Worm (Caenorhabditis elegans) whole organism, mixed stage, embryonic: ENCODE measurements around the gene gpx-3.

ENCODE experiments used
- M03D4.4 ChIP-seq: sonication (generic microtip); optimal IDR thresholded peaks from 2 replicates; lab custom pipeline; 2017; ENCODE audit warnings: mild to moderate bottlenecking, missing genetic modification characterization, missing compliant biosample characterization
- ceh-83 ChIP-seq: fragments of 200-800 bp; sonication (Bioruptor generic); optimal IDR thresholded peaks from 2 replicates; lab custom pipeline; 2018; ENCODE audit warnings: mild to moderate bottlenecking, missing genetic modification characterization, missing compliant biosample characterization
- ces-1 ChIP-seq: fragments of 150-350 bp; optimal IDR thresholded peaks from 2 replicates; lab custom pipeline; 2014; ENCODE audit warnings: missing biosample characterization, missing genetic modification reagents, missing genetic modification characterization
- hlh-1 ChIP-seq: fragments of 150-350 bp; optimal IDR thresholded peaks from 2 replicates; lab custom pipeline; 2014; ENCODE audit warnings: missing biosample characterization, missing genetic modification reagents, missing genetic modification characterization
- lin-13 ChIP-seq: fragments of 150-350 bp; optimal IDR thresholded peaks from 2 replicates; lab custom pipeline; 2014; ENCODE audit warnings: missing biosample characterization, missing genetic modification characterization
- lin-32 ChIP-seq: fragments of 200-800 bp; sonication (Bioruptor generic); optimal IDR thresholded peaks from 2 replicates; lab custom pipeline; 2018; ENCODE audit warnings: mild to moderate bottlenecking, missing genetic modification characterization, missing compliant biosample characterization
- lsy-2 ChIP-seq: fragments of 150-350 bp; optimal IDR thresholded peaks from 2 replicates; lab custom pipeline; 2014; ENCODE audit warnings: missing biosample characterization, missing genetic modification characterization
- mep-1 ChIP-seq: fragments of 150-350 bp; optimal IDR thresholded peaks from 2 replicates; lab custom pipeline; 2017; ENCODE audit warnings: missing biosample characterization, missing genetic modification reagents, missing genetic modification characterization, inconsistent platforms
- nhr-2 ChIP-seq: fragments of 150-350 bp; optimal IDR thresholded peaks from 2 replicates; lab custom pipeline; 2014; ENCODE audit warnings: missing biosample characterization, missing genetic modification characterization
- nhr-237 ChIP-seq: fragments of 150-350 bp; optimal IDR thresholded peaks from 2 replicates; lab custom pipeline; 2014; ENCODE audit warnings: missing biosample characterization, missing genetic modification characterization
- unc-120 ChIP-seq: sonication (generic microtip); optimal IDR thresholded peaks from 2 replicates; lab custom pipeline; 2017; ENCODE audit warnings: missing genetic modification characterization, missing compliant biosample characterization; ENCODE audit not compliant: poor library complexity, severe bottlenecking
- unc-39 ChIP-seq: fragments of 150-350 bp; optimal IDR thresholded peaks from 2 replicates; lab custom pipeline; 2014; ENCODE audit warnings: missing biosample characterization, missing genetic modification characterization
- unc-62 ChIP-seq: fragments of 150-350 bp; optimal IDR thresholded peaks from 2 replicates; lab custom pipeline; 2014; ENCODE audit warnings: missing biosample characterization, missing genetic modification reagents, missing genetic modification characterization
- ztf-11 ChIP-seq: fragments of 150-350 bp; optimal IDR thresholded peaks from 2 replicates; lab custom pipeline; 2014; ENCODE audit warnings: missing biosample characterization, missing genetic modification characterization

- TF ChIP-seq unc-62 (GFP tag; lab: Kevin White, UChicago) (no peak), unc-39 (tag; lab: Kevin White, UChicago) (no peak), mep-1 (tag; lab: Kevin White, UChicago) (no peak), nhr-237 (tag; lab: Kevin White, UChicago) (no peak), nhr-2 (no peak), ztf-11 (no peak), ces-1 (GFP tag; lab: Kevin White, UChicago) (no peak), hlh-1 (tag; lab: Kevin White, UChicago) (no peak), lsy-2 (tag; lab: Kevin White, UChicago) (no peak), ceh-83 (GFP tag; lab: Kevin White, UChicago) (no peak), lin-32 (GFP tag; lab: Kevin White, UChicago) (no peak), M03D4.4 (no peak), unc-120 (no peak), lin-13 (tag; lab: Kevin White, UChicago) (no peak)
Measured at ce11 chrX:9587642-9588041, at the start of gene gpx-3.
